Fruit fly (Drosophila melanogaster) whole organism, adult: Measurements from ENCODE around the gene CG13026.
A peak's percentile ranks its signal among the peaks of the same experiment; 100 is the strongest.

Source experiments
- CG11617 ChIP-seq: fragments of 200-800 bp; sonication (Bioruptor generic); optimal IDR thresholded peaks from 2 replicates; lab custom pipeline; 2017; ENCODE audit warnings: mild to moderate bottlenecking, missing biosample characterization, missing genetic modification reagents, missing genetic modification characterization
- CG12768 ChIP-seq: fragments of 200-800 bp; sonication (Bioruptor generic); optimal IDR thresholded peaks from 2 replicates; lab custom pipeline; 2017; ENCODE audit warnings: missing biosample characterization, missing genetic modification characterization, mild to moderate bottlenecking, moderate library complexity, missing genetic modification reagents
- CG14711 ChIP-seq: fragments of 200-800 bp; sonication (Bioruptor generic); optimal IDR thresholded peaks from 2 replicates; lab custom pipeline; 2018; ENCODE audit warnings: missing biosample characterization, mild to moderate bottlenecking, missing genetic modification characterization, moderate library complexity
- CG1620 ChIP-seq: fragments of 200-800 bp; sonication (Bioruptor generic); optimal IDR thresholded peaks from 2 replicates; lab custom pipeline; 2016; ENCODE audit warnings: missing biosample characterization, missing genetic modification characterization
- CG33017 ChIP-seq: fragments of 200-800 bp; sonication (Bioruptor generic); optimal IDR thresholded peaks from 2 replicates; lab custom pipeline; 2018; ENCODE audit warnings: missing biosample characterization, mild to moderate bottlenecking, missing genetic modification characterization, moderate library complexity
- CG5204 ChIP-seq: fragments of 200-800 bp; sonication (Bioruptor generic); optimal IDR thresholded peaks from 2 replicates; lab custom pipeline; 2016; ENCODE audit warnings: missing biosample characterization, missing genetic modification characterization
- CG7045 ChIP-seq: fragments of 200-800 bp; sonication (Bioruptor generic); optimal IDR thresholded peaks from 2 replicates; lab custom pipeline; 2017; ENCODE audit warnings: missing biosample characterization, mild to moderate bottlenecking, missing genetic modification characterization
- CG7101 ChIP-seq: fragments of 200-800 bp; sonication (Bioruptor generic); optimal IDR thresholded peaks from 2 replicates; lab custom pipeline; 2018; ENCODE audit warnings: missing biosample characterization, mild to moderate bottlenecking, missing genetic modification characterization, moderate library complexity
- Clk ChIP-seq: fragments of 200-800 bp; sonication (Bioruptor generic); optimal IDR thresholded peaks from 2 replicates; lab custom pipeline; 2017; ENCODE audit warnings: missing biosample characterization, missing genetic modification characterization
- Crg-1 ChIP-seq: fragments of 200-800 bp; sonication (Bioruptor generic); optimal IDR thresholded peaks from 2 replicates; lab custom pipeline; 2016; ENCODE audit warnings: missing biosample characterization, missing genetic modification characterization
- Hr96 ChIP-seq: fragments of 200-800 bp; sonication (Bioruptor generic); optimal IDR thresholded peaks from 2 replicates; lab custom pipeline; 2016; ENCODE audit warnings: missing biosample characterization, missing genetic modification characterization
- Mnt ChIP-seq: fragments of 200-800 bp; sonication (Bioruptor generic); optimal IDR thresholded peaks from 2 replicates; lab custom pipeline; 2016; ENCODE audit warnings: missing biosample characterization, mild to moderate bottlenecking, missing genetic modification characterization
- bab1 ChIP-seq: fragments of 200-800 bp; sonication (Bioruptor generic); optimal IDR thresholded peaks from 3 replicates; lab custom pipeline; 2019; ENCODE audit warnings: missing biosample characterization, mild to moderate bottlenecking, missing genetic modification characterization, moderate library complexity
- cic ChIP-seq: fragments of 200-800 bp; sonication (Bioruptor generic); optimal IDR thresholded peaks from 2 replicates; lab custom pipeline; 2017; ENCODE audit warnings: missing biosample characterization, mild to moderate bottlenecking, missing genetic modification characterization, moderate library complexity
- cnc ChIP-seq, 2 experiments: fragments of >200 bp; optimal IDR thresholded peaks; 2 replicates each; lab custom pipeline; 2017
- kay ChIP-seq: fragments of 200-800 bp; sonication (Bioruptor generic); peaks from one replicate; lab custom pipeline; 2016; ENCODE audit warnings: missing biosample characterization, missing genetic modification characterization, borderline replicate concordance
- ovo ChIP-seq: fragments of 200-800 bp; sonication (Bioruptor generic); optimal IDR thresholded peaks from 2 replicates; lab custom pipeline; 2016; ENCODE audit warnings: missing biosample characterization, missing genetic modification characterization
- pad ChIP-seq: fragments of 200-800 bp; sonication (Bioruptor generic); optimal IDR thresholded peaks from 3 replicates; lab custom pipeline; 2017; ENCODE audit warnings: missing biosample characterization, missing genetic modification characterization, mild to moderate bottlenecking, moderate library complexity, missing genetic modification reagents
- tj ChIP-seq: fragments of 200-800 bp; sonication (Bioruptor generic); optimal IDR thresholded peaks from 3 replicates; lab custom pipeline; 2017; ENCODE audit warnings: missing biosample characterization, mild to moderate bottlenecking, missing genetic modification characterization, moderate library complexity

The CG13026 gene

DNA sequence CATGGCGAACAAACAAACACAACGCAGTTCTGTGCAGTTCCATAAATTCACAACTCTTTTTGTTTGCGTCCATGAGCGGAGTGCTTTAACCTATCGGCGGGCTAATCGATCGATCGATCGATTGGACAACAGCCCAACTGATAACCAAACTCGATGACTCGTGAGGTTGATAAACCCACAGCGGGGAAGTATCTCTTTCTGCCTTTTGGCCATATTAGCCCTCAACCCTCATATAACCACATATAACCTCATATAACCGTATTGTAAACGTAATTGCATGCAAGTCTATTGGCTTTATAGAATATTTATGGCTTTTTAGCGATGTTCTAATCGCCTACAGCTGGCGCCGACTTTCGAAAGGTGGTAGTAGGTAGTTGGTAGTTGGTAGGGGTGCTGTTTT, 43.6 kb downstream of the CG13026 start:
- TF ChIP-seq kay (GFP tag; lab: Kevin White, UChicago) = no peak
- TF ChIP-seq pad (GFP tag; lab: Kevin White, UChicago) = peak; percentile 62
- TF ChIP-seq tj = peak; percentile 24
- TF ChIP-seq CG33017 (tag; lab: Kevin White, UChicago) = peak; percentile 73
- no peak for TF ChIP-seq cnc (optimal IDR thresholded peaks at IDR 0.05; lab: Kevin White, UChicago)
- peak; percentile 60 for TF ChIP-seq CG7101
- peak; percentile 15 for TF ChIP-seq CG11617
- peak; percentile 82 for TF ChIP-seq cic
- peak; percentile 22 for TF ChIP-seq ovo (GFP tag; lab: Kevin White, UChicago)
- peak; percentile 29 for TF ChIP-seq CG7045
- TF ChIP-seq Crg-1 (GFP tag; lab: Kevin White, UChicago) = no peak
- TF ChIP-seq CG14711 (tag; lab: Kevin White, UChicago) = peak; percentile 53
- peak; percentile 48 for TF ChIP-seq CG12768 (GFP tag; lab: Kevin White, UChicago)

DNA sequence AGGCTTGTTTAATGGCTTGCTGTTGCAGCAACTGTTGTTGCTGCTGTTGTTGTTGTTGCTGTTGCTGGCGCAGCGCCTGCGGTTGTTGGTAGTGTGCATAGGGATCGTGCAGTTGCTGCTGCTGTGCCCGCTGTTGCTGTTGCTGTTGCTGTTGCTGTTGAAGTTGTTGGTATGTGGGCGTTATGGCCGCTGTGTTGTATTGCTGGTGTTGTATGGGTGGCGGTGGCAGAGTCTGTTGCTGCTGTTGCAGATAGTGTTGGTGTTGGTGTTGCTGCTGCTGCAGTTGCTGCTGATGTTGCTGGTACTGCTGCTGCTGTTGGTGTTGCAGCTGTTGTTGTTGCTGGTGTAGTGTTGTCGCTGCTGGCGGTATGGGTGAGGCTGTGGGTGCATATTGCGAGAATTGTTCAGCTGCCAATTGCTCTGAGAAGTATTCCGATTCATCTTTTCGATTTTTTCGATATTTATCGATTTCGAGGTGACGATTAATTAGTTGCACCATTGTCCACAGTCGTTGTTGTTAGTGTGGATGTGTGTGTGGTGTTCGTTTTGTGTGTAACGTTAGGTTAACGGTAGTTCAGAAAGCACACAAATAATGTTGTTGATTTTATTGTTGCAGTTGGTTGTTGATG, 46.4 kb downstream of the CG13026 start:
- TF ChIP-seq bab1 (GFP tag; lab: Kevin White, UChicago) (no peak), Mnt (GFP tag; lab: Kevin White, UChicago) (no peak), Crg-1 (GFP tag; lab: Kevin White, UChicago) (no peak), kay (GFP tag; lab: Kevin White, UChicago) (no peak), CG14711 (tag; lab: Kevin White, UChicago) (no peak), tj (no peak), ovo (GFP tag; lab: Kevin White, UChicago) (no peak), pad (GFP tag; lab: Kevin White, UChicago) (no peak), CG7101 (no peak), Hr96 (GFP tag; lab: Kevin White, UChicago) (no peak), cnc (optimal IDR thresholded peaks at IDR 0.05; lab: Kevin White, UChicago) (no peak), CG5204 (no peak), CG33017 (tag; lab: Kevin White, UChicago) (no peak), Clk (GFP tag; lab: Kevin White, UChicago) (no peak), cic (no peak), CG11617 (no peak), CG7045 (no peak), CG1620 (no peak)
